Worm (Caenorhabditis elegans) whole organism, midembryonic: ENCODE measurements around the gene rpl-39.

Experiments used
- klf-2 ChIP-seq: fragments of 200-800 bp; sonication (Bioruptor generic); conservative IDR thresholded peaks from 2 replicates; pipeline ENCODE4 v1.3.6; 2022; ENCODE audit warnings: missing genetic modification reagents, missing genetic modification characterization, missing compliant biosample characterization
- med-1 ChIP-seq: sonication (generic microtip); optimal IDR thresholded peaks from 2 replicates; lab custom pipeline; 2017; ENCODE audit warnings: missing genetic modification characterization, mild to moderate bottlenecking, missing compliant biosample characterization, antibody characterized with exemption, missing genetic modification reagents; ENCODE audit not compliant: insufficient read depth
- ztf-23 ChIP-seq: fragments of 200-800 bp; sonication (Bioruptor generic); IDR thresholded peaks from 2 replicates; pipeline ENCODE4 v1.3.6; 2022; ENCODE audit warnings: missing genetic modification reagents, missing genetic modification characterization, missing compliant biosample characterization

- no peak for TF ChIP-seq klf-2
- no peak for TF ChIP-seq med-1 (GFP tag; lab: Kevin White, UChicago)
- TF ChIP-seq ztf-23 (GFP tag; lab: Robert Waterston, UW), result no peak
Measured at ce11 chrV:7808444-7808843, 32.6 kb upstream of the rpl-39 start.
